Worm (Caenorhabditis elegans): ENCODE measurements around the gene F13E9.11.
A peak's percentile ranks its signal among the peaks of the same experiment; 100 is the strongest.

F13E9.11 gene

DNA sequence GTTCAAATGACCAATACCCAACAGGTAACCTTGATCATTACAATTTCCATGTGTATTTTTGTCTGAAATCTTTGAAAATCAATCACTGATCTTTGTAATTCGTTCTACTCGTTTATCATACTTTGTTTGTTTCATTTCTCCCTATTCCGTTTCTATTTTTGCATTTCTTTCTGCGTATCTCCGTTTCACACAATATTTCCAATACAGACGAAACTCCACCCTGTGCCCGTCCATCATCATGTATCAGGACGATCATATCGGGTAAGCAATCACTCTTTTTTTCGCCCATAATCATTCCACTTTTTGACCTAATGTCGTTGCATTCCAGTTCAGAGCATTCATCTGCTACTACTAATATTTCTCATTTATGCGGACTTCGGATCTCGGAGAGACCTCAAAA is 40.8 kb upstream of the F13E9.11 start, which contains the start of gene pyk-2:
Gene pyk-2 (plus strand): TSS at position 206 of the 400 bp plus-strand sequence.
- TF ChIP-seq nhr-120 (GFP tag; IDR thresholded peaks at IDR 0.05) = no peak
- peak; percentile 62 for TF ChIP-seq hmg-1.2 (GFP tag; IDR thresholded peaks at IDR 0.05)
- TF ChIP-seq Y79H2A.3 (GFP tag; conservative IDR thresholded peaks at IDR 0.05) = no peak
- no peak for TF ChIP-seq lsy-27 (tag; optimal IDR thresholded peaks at IDR 0.05; ENCODE audit: borderline replicate concordance, insufficient read depth)
- no peak for TF ChIP-seq C06A6.2 (GFP tag; conservative IDR thresholded peaks at IDR 0.05)
- no peak for TF ChIP-seq B0019.2 (GFP tag; conservative IDR thresholded peaks at IDR 0.05)
- TF ChIP-seq ceh-40 (GFP tag; IDR thresholded peaks at IDR 0.05) = no peak
- no peak for TF ChIP-seq nhr-179 (tag; optimal IDR thresholded peaks at IDR 0.05)
- TF ChIP-seq dox-1 (GFP tag; IDR thresholded peaks at IDR 0.05) = no peak
- TF ChIP-seq nhr-80 (tag; optimal IDR thresholded peaks at IDR 0.05) = peak; percentile 91
- no peak for TF ChIP-seq ztf-26 (tag; optimal IDR thresholded peaks at IDR 0.05)
- TF ChIP-seq T26A5.8 (tag; optimal IDR thresholded peaks at IDR 0.05) = no peak
- no peak for TF ChIP-seq aptf-3 (GFP tag; IDR thresholded peaks at IDR 0.05)
- no peak for TF ChIP-seq ceh-58 (GFP tag; IDR thresholded peaks at IDR 0.05)
- TF ChIP-seq hmg-20 (GFP tag; IDR thresholded peaks at IDR 0.05) = no peak
- TF ChIP-seq mxl-1 (tag; optimal IDR thresholded peaks at IDR 0.05) = no peak

DNA sequence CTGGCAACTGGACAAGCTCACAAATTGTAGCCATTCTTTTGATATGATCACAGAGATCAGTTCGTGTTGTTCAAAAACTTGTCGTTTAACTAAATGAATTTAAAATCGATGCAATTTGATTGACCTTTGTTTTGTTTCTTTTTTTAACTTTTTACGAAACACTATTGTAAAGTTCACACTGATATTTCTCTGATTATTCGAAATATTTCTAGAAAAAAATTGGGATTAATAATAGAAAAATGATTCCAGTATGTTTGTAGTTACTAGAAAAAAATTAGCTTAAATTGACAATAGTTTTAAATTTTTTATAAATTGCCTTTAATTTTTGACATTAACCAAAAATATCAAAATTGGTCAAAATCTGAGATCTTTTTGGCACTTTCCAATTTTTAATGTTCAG is 40.3 kb upstream of the F13E9.11 start, which contains the start of gene ZK596.2:
Gene ZK596.2 (minus strand): TSS at position 101 of the 400 bp plus-strand sequence.
- TF ChIP-seq ama-1 (optimal IDR thresholded peaks at IDR 0.05) = no peak
- TF ChIP-seq ama-1 (GFP tag; optimal IDR thresholded peaks at IDR 0.05) = no peak
- TF ChIP-seq Y79H2A.3 (GFP tag; conservative IDR thresholded peaks at IDR 0.05) = no peak

DNA sequence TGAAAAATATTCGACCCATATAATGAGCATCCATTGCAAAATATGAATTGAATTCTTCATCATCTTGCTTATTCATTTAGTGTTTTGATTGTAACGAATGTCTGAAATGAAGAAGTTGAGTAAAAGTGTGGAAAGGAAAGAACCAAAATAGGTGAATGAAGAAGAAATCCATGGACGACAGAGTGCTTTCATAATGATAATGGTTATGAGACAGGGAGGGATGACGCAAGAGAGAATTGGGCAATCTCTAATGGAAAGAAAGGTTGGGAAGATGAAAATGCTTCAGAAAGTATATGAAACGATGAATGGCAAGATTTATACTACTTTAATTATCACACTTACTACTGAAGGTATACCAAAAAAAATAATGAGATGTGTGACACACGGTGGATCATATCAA is 35.3 kb upstream of the F13E9.11 start, which contains the start of gene ZK596.3:
Gene ZK596.3 (minus strand): TSS at position 101 of the 400 bp plus-strand sequence.
- TF ChIP-seq attf-3 (GFP tag; conservative IDR thresholded peaks at IDR 0.05) (no peak), ztf-22 (GFP tag; optimal IDR thresholded peaks at IDR 0.05) (no peak), efl-1 (GFP tag; optimal IDR thresholded peaks at IDR 0.05) (no peak), F57C9.4 (tag; optimal IDR thresholded peaks at IDR 0.05) (no peak), rcor-1 (GFP tag; IDR thresholded peaks at IDR 0.05) (no peak), Y53G8AR.9 (GFP tag; conservative IDR thresholded peaks at IDR 0.05) (no peak), ZK185.1 (tag; optimal IDR thresholded peaks at IDR 0.05; ENCODE audit: poor library complexity, severe bottlenecking) (no peak), ceh-58 (GFP tag; IDR thresholded peaks at IDR 0.05) (no peak), lin-40 (tag; optimal IDR thresholded peaks at IDR 0.05) (no peak), T07F8.4 (tag; optimal IDR thresholded peaks at IDR 0.05) (no peak), nfya-1 (tag; optimal IDR thresholded peaks at IDR 0.05; ENCODE audit: borderline replicate concordance, insufficient read depth) (no peak), nhr-80 (tag; optimal IDR thresholded peaks at IDR 0.05) (no peak), ceh-27 (GFP tag; optimal IDR thresholded peaks at IDR 0.05) (no peak), Y56A3A.18 (GFP tag; IDR thresholded peaks at IDR 0.05) (no peak), ceh-40 (GFP tag; IDR thresholded peaks at IDR 0.05) (no peak), athp-1 (tag; optimal IDR thresholded peaks at IDR 0.05) (no peak), him-1 (tag; optimal IDR thresholded peaks at IDR 0.05) (no peak)

ce11 chrIV:10902476-10902875 is 33.5 kb upstream of the F13E9.11 start:
- TF ChIP-seq hlh-12 (tag; optimal IDR thresholded peaks at IDR 0.05) (no peak), D2030.7 (GFP tag; IDR thresholded peaks at IDR 0.05) (no peak), dox-1 (GFP tag; IDR thresholded peaks at IDR 0.05) (no peak), snpc-1.1 (tag; optimal IDR thresholded peaks at IDR 0.05; ENCODE audit: insufficient read depth) (no peak), dpl-1 (GFP tag; optimal IDR thresholded peaks at IDR 0.05) (no peak), hlh-26 (GFP tag; conservative IDR thresholded peaks at IDR 0.05) (no peak), Y67H2A.10 (GFP tag; conservative IDR thresholded peaks at IDR 0.05) (no peak), akir-1 (GFP tag; optimal IDR thresholded peaks at IDR 0.05) (no peak), aptf-3 (GFP tag; IDR thresholded peaks at IDR 0.05) (no peak), Y79H2A.3 (GFP tag; conservative IDR thresholded peaks at IDR 0.05) (no peak), mes-4 (tag; optimal IDR thresholded peaks at IDR 0.05) (no peak), ztf-26 (tag; optimal IDR thresholded peaks at IDR 0.05) (no peak), nhr-80 (tag; optimal IDR thresholded peaks at IDR 0.05) (no peak), F33H1.4 (GFP tag; IDR thresholded peaks at IDR 0.05) (no peak), bed-2 (GFP tag; IDR thresholded peaks at IDR 0.05) (no peak), snpc-3.4 (tag; optimal IDR thresholded peaks at IDR 0.05) (no peak)
